Fruit fly (Drosophila melanogaster) whole organism, prepupa: ENCODE results near the gene Cwc25.

Experiments used
- CG10631 ChIP-seq: fragments of 200-800 bp; sonication (Bioruptor generic); optimal IDR thresholded peaks from 2 replicates; lab custom pipeline; 2016; ENCODE audit warnings: missing biosample characterization, missing genetic modification characterization
- CG10669 ChIP-seq: fragments of 200-800 bp; sonication (Bioruptor generic); optimal IDR thresholded peaks from 3 replicates; lab custom pipeline; 2018; ENCODE audit warnings: missing biosample characterization, mild to moderate bottlenecking, missing genetic modification characterization, moderate library complexity
- CG11294 ChIP-seq: fragments of 200-800 bp; sonication (Bioruptor generic); IDR thresholded peaks from 2 replicates; pipeline ENCODE4 v1.3.6; 2022; ENCODE audit warnings: missing biosample characterization, missing genetic modification characterization
- CG11762 ChIP-seq: fragments of 200-800 bp; sonication (Bioruptor generic); optimal IDR thresholded peaks from 3 replicates; lab custom pipeline; 2016; ENCODE audit warnings: missing biosample characterization, missing genetic modification characterization; ENCODE audit not compliant: insufficient read depth
- CG11902 ChIP-seq: fragments of 200-800 bp; sonication (Bioruptor generic); optimal IDR thresholded peaks from 3 replicates; lab custom pipeline; 2016; ENCODE audit warnings: missing biosample characterization, missing genetic modification characterization
- CG15336 ChIP-seq: fragments of 200-800 bp; sonication (Bioruptor generic); IDR thresholded peaks from 2 replicates; pipeline ENCODE4 v1.3.6; 2022; ENCODE audit warnings: missing biosample characterization, missing genetic modification characterization
- CG1621 ChIP-seq: fragments of 200-800 bp; sonication (Bioruptor generic); optimal IDR thresholded peaks from 3 replicates; lab custom pipeline; 2018; ENCODE audit warnings: missing biosample characterization, mild to moderate bottlenecking, missing genetic modification characterization
- CG3032 ChIP-seq: fragments of 200-800 bp; optimal IDR thresholded peaks from 2 replicates; lab custom pipeline; 2019; ENCODE audit warnings: missing biosample characterization, mild to moderate bottlenecking, missing genetic modification characterization, moderate library complexity
- CG31627 ChIP-seq: fragments of 200-800 bp; sonication (Bioruptor generic); optimal IDR thresholded peaks from 3 replicates; lab custom pipeline; 2016; ENCODE audit warnings: missing biosample characterization, missing genetic modification characterization
- CG32006 ChIP-seq: fragments of 200-800 bp; sonication (Bioruptor generic); optimal IDR thresholded peaks from 3 replicates; lab custom pipeline; 2017; ENCODE audit warnings: missing biosample characterization, mild to moderate bottlenecking, missing genetic modification characterization
- CG3919 ChIP-seq: fragments of 200-800 bp; sonication (Bioruptor generic); optimal IDR thresholded peaks from 3 replicates; lab custom pipeline; 2016; ENCODE audit warnings: missing biosample characterization, missing genetic modification characterization
- CG4318 ChIP-seq: fragments of 200-800 bp; sonication (Bioruptor generic); optimal IDR thresholded peaks from 3 replicates; lab custom pipeline; 2017; ENCODE audit warnings: missing biosample characterization, mild to moderate bottlenecking, missing genetic modification characterization
- CG6163 ChIP-seq: fragments of 200-800 bp; sonication (Bioruptor generic); IDR thresholded peaks from 3 replicates; pipeline ENCODE4 v1.3.6; 2022; ENCODE audit warnings: missing biosample characterization, missing genetic modification characterization
- CG6792 ChIP-seq: fragments of 200-800 bp; sonication (Bioruptor generic); optimal IDR thresholded peaks from 3 replicates; lab custom pipeline; 2016; ENCODE audit warnings: missing biosample characterization, missing genetic modification characterization
- CG6808 ChIP-seq: fragments of 200-800 bp; sonication (Bioruptor generic); optimal IDR thresholded peaks from 3 replicates; lab custom pipeline; 2017; ENCODE audit warnings: missing biosample characterization, missing genetic modification characterization, mild to moderate bottlenecking, moderate library complexity, missing genetic modification reagents
- CG6854 ChIP-seq: fragments of 200-800 bp; sonication (Bioruptor generic); optimal IDR thresholded peaks from 2 replicates; lab custom pipeline; 2017; ENCODE audit warnings: missing biosample characterization, mild to moderate bottlenecking, missing genetic modification characterization
- CG7368 ChIP-seq: fragments of 200-800 bp; sonication (Bioruptor generic); optimal IDR thresholded peaks from 3 replicates; lab custom pipeline; 2016; ENCODE audit warnings: missing biosample characterization, missing genetic modification characterization
- CG8119 ChIP-seq: fragments of 200-800 bp; sonication (Bioruptor generic); IDR thresholded peaks from 3 replicates; pipeline ENCODE4 v1.3.6; 2022; ENCODE audit warnings: missing biosample characterization, missing genetic modification characterization
- CG8632 ChIP-seq: fragments of 200-800 bp; sonication (Bioruptor generic); optimal IDR thresholded peaks from 3 replicates; lab custom pipeline; 2016; ENCODE audit warnings: missing biosample characterization, missing genetic modification characterization
- CG9139 ChIP-seq: fragments of 200-800 bp; sonication (Bioruptor generic); optimal IDR thresholded peaks from 3 replicates; lab custom pipeline; 2017; ENCODE audit warnings: missing biosample characterization, mild to moderate bottlenecking, missing genetic modification characterization
- Eip75B ChIP-seq: fragments of 200-800 bp; sonication (Bioruptor generic); optimal IDR thresholded peaks from 3 replicates; lab custom pipeline; 2016; ENCODE audit warnings: missing biosample characterization, missing genetic modification characterization
- Eip78C ChIP-seq: fragments of 200-800 bp; sonication (Bioruptor generic); peaks from one replicate; lab custom pipeline; 2016; ENCODE audit warnings: missing biosample characterization, missing genetic modification characterization
- Eip93F ChIP-seq: fragments of 200-800 bp; sonication (Bioruptor generic); optimal IDR thresholded peaks from 2 replicates; lab custom pipeline; 2016; ENCODE audit warnings: missing biosample characterization, mild to moderate bottlenecking, missing genetic modification characterization
- Ets21C ChIP-seq: fragments of 200-800 bp; sonication (Bioruptor generic); optimal IDR thresholded peaks from 3 replicates; lab custom pipeline; 2016; ENCODE audit warnings: missing biosample characterization, missing genetic modification characterization
- Gug ChIP-seq: fragments of 200-800 bp; sonication (Bioruptor generic); IDR thresholded peaks from 2 replicates; pipeline ENCODE4 v1.3.6; 2022; ENCODE audit warnings: missing biosample characterization, missing genetic modification characterization
- Hr38 ChIP-seq: sonication (Bioruptor generic); optimal IDR thresholded peaks from 2 replicates; lab custom pipeline; 2016; ENCODE audit warnings: missing biosample characterization, missing genetic modification characterization
- Hr39 ChIP-seq: fragments of 200-800 bp; sonication (Bioruptor generic); optimal IDR thresholded peaks from 2 replicates; lab custom pipeline; 2016; ENCODE audit warnings: missing biosample characterization, missing genetic modification characterization
- Hr4 ChIP-seq: fragments of 200-800 bp; sonication (Bioruptor generic); optimal IDR thresholded peaks from 3 replicates; lab custom pipeline; 2016; ENCODE audit warnings: missing biosample characterization, missing genetic modification characterization
- Met ChIP-seq: fragments of 200-800 bp; sonication (Bioruptor generic); optimal IDR thresholded peaks from 3 replicates; lab custom pipeline; 2016; ENCODE audit warnings: missing biosample characterization, missing genetic modification characterization
- OdsH ChIP-seq: fragments of 200-800 bp; sonication (Bioruptor generic); optimal IDR thresholded peaks from 3 replicates; lab custom pipeline; 2016; ENCODE audit warnings: missing biosample characterization, missing genetic modification characterization
- Smox ChIP-seq: fragments of 200-800 bp; sonication (Bioruptor generic); optimal IDR thresholded peaks from 3 replicates; lab custom pipeline; 2016; ENCODE audit warnings: missing biosample characterization, missing genetic modification characterization
- Sox102F ChIP-seq: fragments of 200-800 bp; sonication (Bioruptor generic); optimal IDR thresholded peaks from 2 replicates; lab custom pipeline; 2016; ENCODE audit warnings: missing biosample characterization, mild to moderate bottlenecking, missing genetic modification characterization
- Sox14 ChIP-seq: fragments of 200-800 bp; sonication (Bioruptor generic); optimal IDR thresholded peaks from 3 replicates; lab custom pipeline; 2016; ENCODE audit warnings: missing biosample characterization, missing genetic modification characterization
- Sox15 ChIP-seq: fragments of 200-800 bp; sonication (Bioruptor generic); optimal IDR thresholded peaks from 3 replicates; lab custom pipeline; 2016; ENCODE audit warnings: missing biosample characterization, missing genetic modification characterization
- achi ChIP-seq: fragments of 200-800 bp; sonication (Bioruptor generic); optimal IDR thresholded peaks from 3 replicates; lab custom pipeline; 2016; ENCODE audit warnings: missing biosample characterization, missing genetic modification characterization
- acj6 ChIP-seq: fragments of 200-800 bp; sonication (Bioruptor generic); optimal IDR thresholded peaks from 3 replicates; lab custom pipeline; 2016; ENCODE audit warnings: missing biosample characterization, missing genetic modification characterization
- dac ChIP-seq: fragments of 200-800 bp; sonication (Bioruptor generic); optimal IDR thresholded peaks from 2 replicates; lab custom pipeline; 2017; ENCODE audit warnings: missing biosample characterization, mild to moderate bottlenecking, missing genetic modification characterization
- dsx ChIP-seq: fragments of 200-800 bp; optimal IDR thresholded peaks from 3 replicates; lab custom pipeline; 2019; ENCODE audit warnings: missing biosample characterization, mild to moderate bottlenecking, missing genetic modification characterization, moderate library complexity; ENCODE audit not compliant: poor library complexity, severe bottlenecking
- eg ChIP-seq: fragments of 200-800 bp; sonication (Bioruptor generic); IDR thresholded peaks from 3 replicates; pipeline ENCODE4 v1.3.6; 2022; ENCODE audit warnings: missing biosample characterization, missing genetic modification characterization
- esn ChIP-seq: fragments of 200-800 bp; sonication (Bioruptor generic); optimal IDR thresholded peaks from 2 replicates; lab custom pipeline; 2016; ENCODE audit warnings: missing biosample characterization, mild to moderate bottlenecking, missing genetic modification characterization, moderate library complexity
- fd59A ChIP-seq: fragments of 200-800 bp; sonication (Bioruptor generic); optimal IDR thresholded peaks from 2 replicates; lab custom pipeline; 2017; ENCODE audit warnings: missing biosample characterization, mild to moderate bottlenecking, missing genetic modification characterization, missing genetic modification reagents
- fd85E ChIP-seq: fragments of 200-800 bp; sonication (Bioruptor generic); optimal IDR thresholded peaks from 3 replicates; lab custom pipeline; 2016; ENCODE audit warnings: missing biosample characterization, missing genetic modification characterization
- lz ChIP-seq: fragments of 200-800 bp; sonication (Bioruptor generic); optimal IDR thresholded peaks from 3 replicates; lab custom pipeline; 2016; ENCODE audit warnings: missing biosample characterization, missing genetic modification characterization
- net ChIP-seq: fragments of 200-800 bp; sonication (Bioruptor generic); optimal IDR thresholded peaks from 3 replicates; lab custom pipeline; 2016; ENCODE audit warnings: missing biosample characterization, missing genetic modification characterization
- pdm3 ChIP-seq: fragments of 200-800 bp; sonication (Bioruptor generic); optimal IDR thresholded peaks from 3 replicates; lab custom pipeline; 2016; ENCODE audit warnings: missing biosample characterization, missing genetic modification characterization
- ss ChIP-seq, 2 experiments: fragments of 200-800 bp; sonication (Bioruptor generic); optimal IDR thresholded peaks; 2 replicates in 1 of 2; 3 replicates in 1 of 2; lab custom pipeline; 2017 to 2018; ENCODE audit warnings: mild to moderate bottlenecking in 2 of 2, missing biosample characterization in 2 of 2, missing genetic modification characterization in 2 of 2, moderate library complexity in 1 of 2
- svp ChIP-seq: fragments of 200-800 bp; sonication (Bioruptor generic); peaks from one replicate; lab custom pipeline; 2016; ENCODE audit warnings: missing biosample characterization, missing genetic modification characterization
- topi ChIP-seq: fragments of 200-800 bp; sonication (Bioruptor generic); optimal IDR thresholded peaks from 3 replicates; lab custom pipeline; 2016; ENCODE audit warnings: missing biosample characterization, missing genetic modification characterization
- vri ChIP-seq: fragments of 200-800 bp; sonication (Bioruptor generic); optimal IDR thresholded peaks from 3 replicates; lab custom pipeline; 2016; ENCODE audit warnings: missing biosample characterization, mild to moderate bottlenecking, missing genetic modification characterization

Gene Cwc25

dm6 chr2L:2734215-2734614 is 10.7 kb upstream of the Cwc25 start (continued):
- TF ChIP-seq CG7368 (GFP tag; lab: Kevin White, UChicago) (peak; percentile 72), CG11294 (peak; percentile 72), CG11762 (GFP tag; lab: Kevin White, UChicago) (peak; percentile 77), dac (GFP tag; lab: Kevin White, UChicago) (peak; percentile 36), fd85E (GFP tag; lab: Kevin White, UChicago) (no peak), CG32006 (GFP tag; lab: Kevin White, UChicago) (peak; percentile 86), svp (GFP tag; lab: Kevin White, UChicago) (peak; percentile 90), Hr38 (GFP tag; lab: Kevin White, UChicago) (no peak), vri (GFP tag; lab: Kevin White, UChicago) (peak; percentile 16), Smox (GFP tag; lab: Kevin White, UChicago) (peak; percentile 61), achi (GFP tag; lab: Kevin White, UChicago) (peak; percentile 84), CG1621 (tag; lab: Kevin White, UChicago) (peak; percentile 79), Sox15 (GFP tag; lab: Kevin White, UChicago) (peak; percentile 60), OdsH (GFP tag; lab: Kevin White, UChicago) (peak; percentile 84), CG31627 (peak; percentile 79), CG8632 (GFP tag; lab: Kevin White, UChicago) (peak; percentile 48), CG3032 (peak; percentile 90), CG8119 (GFP tag; lab: Robert Waterston, UW) (peak; percentile 81), CG6163 (GFP tag; lab: Robert Waterston, UW) (peak; percentile 76), CG6854 (GFP tag; lab: Kevin White, UChicago) (no peak), Eip93F (GFP tag; lab: Kevin White, UChicago) (no peak), CG15336 (GFP tag; lab: Robert Waterston, UW) (peak; percentile 82)

- no peak for TF ChIP-seq acj6
- TF ChIP-seq CG9139 (GFP tag; lab: Kevin White, UChicago) = no peak
- peak; percentile 30 for TF ChIP-seq CG10669
- TF ChIP-seq CG6792 (GFP tag; lab: Kevin White, UChicago) = no peak
- TF ChIP-seq net (GFP tag; lab: Kevin White, UChicago) = no peak
- TF ChIP-seq achi (GFP tag; lab: Kevin White, UChicago) = peak; percentile 6
- no peak for TF ChIP-seq ss (GFP tag; optimal IDR thresholded peaks at IDR 0.05; lab: Kevin White, UChicago)
- TF ChIP-seq Gug = no peak
- TF ChIP-seq CG8119 (GFP tag; lab: Robert Waterston, UW) = no peak
- TF ChIP-seq CG8632 (GFP tag; lab: Kevin White, UChicago) = no peak
- TF ChIP-seq CG6808 = no peak
- TF ChIP-seq dac (GFP tag; lab: Kevin White, UChicago) = no peak
- TF ChIP-seq topi (GFP tag; lab: Kevin White, UChicago) = no peak
- TF ChIP-seq pdm3 (GFP tag; lab: Kevin White, UChicago) = peak; percentile 17
- no peak for TF ChIP-seq CG31627
- TF ChIP-seq Hr4 (GFP tag; lab: Kevin White, UChicago) = no peak
- TF ChIP-seq Ets21C = no peak
- TF ChIP-seq fd85E (GFP tag; lab: Kevin White, UChicago) = no peak
- no peak for TF ChIP-seq CG7368 (GFP tag; lab: Kevin White, UChicago)
- peak; percentile 5 for TF ChIP-seq CG3919 (GFP tag; lab: Kevin White, UChicago)
- TF ChIP-seq Hr38 (GFP tag; lab: Kevin White, UChicago) = no peak
- no peak for TF ChIP-seq fd59A (GFP tag; lab: Kevin White, UChicago)
- no peak for TF ChIP-seq CG6854 (GFP tag; lab: Kevin White, UChicago)
- no peak for TF ChIP-seq eg (GFP tag; lab: Robert Waterston, UW)
- TF ChIP-seq Hr39 (GFP tag; lab: Kevin White, UChicago) = no peak
- no peak for TF ChIP-seq Eip93F (GFP tag; lab: Kevin White, UChicago)
- no peak for TF ChIP-seq Met (GFP tag; lab: Kevin White, UChicago)
- TF ChIP-seq Eip78C (GFP tag; lab: Kevin White, UChicago) = peak; percentile 72
- TF ChIP-seq dsx (GFP tag; lab: Kevin White, UChicago) = no peak
- no peak for TF ChIP-seq Smox (GFP tag; lab: Kevin White, UChicago)
- TF ChIP-seq Eip75B (GFP tag; lab: Kevin White, UChicago) = no peak
- no peak for TF ChIP-seq CG11902 (GFP tag; lab: Kevin White, UChicago)
- no peak for TF ChIP-seq lz (GFP tag; lab: Kevin White, UChicago)
- TF ChIP-seq Sox14 (GFP tag; lab: Kevin White, UChicago) = no peak
- TF ChIP-seq Sox15 (GFP tag; lab: Kevin White, UChicago) = no peak
- peak; percentile 40 for TF ChIP-seq CG10631 (GFP tag; lab: Kevin White, UChicago)
- no peak for TF ChIP-seq CG4318 (GFP tag; lab: Kevin White, UChicago)
- no peak for TF ChIP-seq esn (GFP tag; lab: Kevin White, UChicago)
- no peak for TF ChIP-seq Sox102F
Measured at dm6 chr2L:2734946-2735345, 10.0 kb upstream of the Cwc25 start.
